Fruit fly (Drosophila melanogaster): ENCODE data around the gene CG43134.
A peak's percentile ranks its signal among the peaks of the same experiment; 100 is the strongest.

CG43134 gene

dm6 chrX:4214371-4214770 lies 32.7 kb upstream of the CG43134 start:
- TF ChIP-seq CG1621 (tag; optimal IDR thresholded peaks at IDR 0.05) (no peak), CG3919 (GFP tag; optimal IDR thresholded peaks at IDR 0.05) (no peak), svp (GFP tag) (no peak), Ets21C (GFP tag; optimal IDR thresholded peaks at IDR 0.05) (no peak), OdsH (GFP tag; optimal IDR thresholded peaks at IDR 0.05) (no peak), CG10669 (GFP tag; optimal IDR thresholded peaks at IDR 0.05) (no peak)

- TF ChIP-seq Ets21C (GFP tag; optimal IDR thresholded peaks at IDR 0.05) (no peak), CG11294 (GFP tag; IDR thresholded peaks at IDR 0.05) (no peak), Eip78C (GFP tag) (no peak), Sox14 (GFP tag; optimal IDR thresholded peaks at IDR 0.05) (no peak), CG32006 (GFP tag; optimal IDR thresholded peaks at IDR 0.05) (no peak), CG8632 (GFP tag; optimal IDR thresholded peaks at IDR 0.05) (no peak), achi (GFP tag; optimal IDR thresholded peaks at IDR 0.05) (no peak), topi (GFP tag; optimal IDR thresholded peaks at IDR 0.05) (no peak), OdsH (GFP tag; optimal IDR thresholded peaks at IDR 0.05) (no peak), ss (GFP tag; optimal IDR thresholded peaks at IDR 0.05) (no peak), fd59A (GFP tag; optimal IDR thresholded peaks at IDR 0.05) (no peak), CG6276 (GFP tag; optimal IDR thresholded peaks at IDR 0.05) (no peak), Hr39 (GFP tag; optimal IDR thresholded peaks at IDR 0.05) (no peak), CG3032 (tag; optimal IDR thresholded peaks at IDR 0.05) (no peak), Smox (GFP tag; optimal IDR thresholded peaks at IDR 0.05) (no peak), CG10669 (GFP tag; optimal IDR thresholded peaks at IDR 0.05) (no peak), CG7368 (GFP tag; optimal IDR thresholded peaks at IDR 0.05) (no peak)
These were observed 29.8 kb upstream of the CG43134 start, which contains the start of gene CG15571 for dm6 chrX:4217294-4217693. TSS of gene CG15571 (minus strand) at chrX:4217394.

DNA sequence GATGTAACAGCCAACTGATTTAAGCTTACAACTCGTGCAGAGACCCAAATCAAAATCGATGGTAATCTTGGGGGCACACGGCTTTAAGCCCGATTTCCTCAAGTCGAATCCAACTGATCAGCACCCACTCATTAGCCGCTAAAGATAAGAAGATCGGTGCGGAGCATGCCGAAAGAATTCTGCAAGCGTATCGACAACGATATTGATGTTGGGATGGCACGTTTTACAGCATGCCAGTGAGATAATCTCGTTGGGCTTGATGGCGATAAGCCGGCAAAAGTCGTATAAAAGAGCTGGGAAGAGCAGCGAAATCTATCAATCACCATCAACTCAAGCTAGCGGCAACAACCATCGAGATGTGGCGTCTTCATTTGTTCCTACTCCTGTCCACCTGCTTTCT lies 29.2 kb upstream of the CG43134 start, which contains the start of gene CG15570:
TSS of gene CG15570 (plus strand) at position 301 of the 400 bp plus-strand sequence.
- TF ChIP-seq Sox15 (GFP tag; optimal IDR thresholded peaks at IDR 0.05) (no peak), Hr38 (GFP tag; optimal IDR thresholded peaks at IDR 0.05) (no peak), OdsH (GFP tag; optimal IDR thresholded peaks at IDR 0.05) (no peak), dsx (GFP tag; optimal IDR thresholded peaks at IDR 0.05; ENCODE audit: poor library complexity, severe bottlenecking) (no peak), CG8632 (GFP tag; optimal IDR thresholded peaks at IDR 0.05) (no peak), Sox102F (GFP tag; optimal IDR thresholded peaks at IDR 0.05) (no peak), CG3919 (GFP tag; optimal IDR thresholded peaks at IDR 0.05) (no peak), Gug (GFP tag; IDR thresholded peaks at IDR 0.05) (no peak), CG32006 (GFP tag; optimal IDR thresholded peaks at IDR 0.05) (no peak), CG6276 (GFP tag; optimal IDR thresholded peaks at IDR 0.05) (no peak), Ets21C (GFP tag; optimal IDR thresholded peaks at IDR 0.05) (no peak), Hr4 (GFP tag; optimal IDR thresholded peaks at IDR 0.05) (no peak), Eip78C (GFP tag) (no peak), CG34406 (GFP tag; optimal IDR thresholded peaks at IDR 0.05) (no peak), Eip75B (GFP tag; optimal IDR thresholded peaks at IDR 0.05) (no peak), pdm3 (GFP tag; optimal IDR thresholded peaks at IDR 0.05) (no peak), CG9139 (GFP tag; optimal IDR thresholded peaks at IDR 0.05) (no peak)

DNA sequence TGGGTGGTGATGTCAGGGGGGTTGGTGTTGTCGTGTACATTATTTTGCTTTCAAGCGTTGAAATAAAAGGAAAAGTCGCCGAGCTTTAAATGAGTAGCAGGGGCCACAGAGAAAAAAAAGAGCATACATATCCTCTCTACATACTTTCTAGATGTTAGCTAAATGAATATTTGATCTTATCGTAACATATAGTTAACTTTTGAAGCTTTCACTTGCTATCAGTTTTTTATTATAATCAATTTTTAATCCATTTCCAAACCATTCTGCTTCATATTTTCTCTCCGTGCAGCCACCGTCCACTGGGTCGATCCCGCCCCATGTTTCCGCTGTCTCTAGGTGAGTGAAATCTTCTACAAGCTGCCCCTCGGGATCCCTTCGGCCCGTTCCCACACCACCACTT lies 22.1 kb upstream of the CG43134 start:
- TF ChIP-seq Hr4 (GFP tag; optimal IDR thresholded peaks at IDR 0.05) (no peak), eg (GFP tag; IDR thresholded peaks at IDR 0.05) (0 out of 3 replicates have a peak, but pooled peaks have one; percentile 15), svp (GFP tag) (peak; percentile 36), Gug (GFP tag; IDR thresholded peaks at IDR 0.05) (no peak), Eip78C (GFP tag) (peak; percentile 57)

- TF ChIP-seq topi (GFP tag; optimal IDR thresholded peaks at IDR 0.05) (no peak), Sox15 (GFP tag; optimal IDR thresholded peaks at IDR 0.05) (no peak), OdsH (GFP tag; optimal IDR thresholded peaks at IDR 0.05) (no peak), fkh (GFP tag; optimal IDR thresholded peaks at IDR 0.05) (no peak), spab (GFP tag; optimal IDR thresholded peaks at IDR 0.05) (no peak), Lpt (GFP tag; optimal IDR thresholded peaks at IDR 0.05) (no peak), salr (GFP tag; optimal IDR thresholded peaks at IDR 0.05) (no peak), CG6854 (GFP tag; optimal IDR thresholded peaks at IDR 0.05) (no peak), CG11762 (GFP tag; optimal IDR thresholded peaks at IDR 0.05; ENCODE audit: insufficient read depth) (no peak), CG15336 (GFP tag; IDR thresholded peaks at IDR 0.05) (no peak), CG6276 (GFP tag; optimal IDR thresholded peaks at IDR 0.05) (no peak), Hr38 (GFP tag; optimal IDR thresholded peaks at IDR 0.05) (no peak), fd59A (GFP tag; optimal IDR thresholded peaks at IDR 0.05) (no peak), CG6163 (GFP tag; IDR thresholded peaks at IDR 0.05) (no peak), CG8632 (GFP tag; optimal IDR thresholded peaks at IDR 0.05) (no peak), CG6792 (GFP tag; optimal IDR thresholded peaks at IDR 0.05) (no peak), CG31627 (GFP tag; optimal IDR thresholded peaks at IDR 0.05) (no peak), fd85E (GFP tag; optimal IDR thresholded peaks at IDR 0.05) (no peak), CG16779 (tag; optimal IDR thresholded peaks at IDR 0.05) (no peak)
These were observed 7.0 kb upstream of the CG43134 start for dm6 chrX:4240146-4240545.
